Worm (Caenorhabditis elegans) whole organism, L4 larva: Measurements from ENCODE around the gene Y111B2A.1.

ENCODE experiments used
- F49E8.2 ChIP-seq: sonication (generic microtip); optimal IDR thresholded peaks from 2 replicates; lab custom pipeline; 2016; ENCODE audit warnings: missing compliant biosample characterization, mild to moderate bottlenecking, missing genetic modification characterization, borderline replicate concordance
- mdl-1 ChIP-seq, 2 experiments: fragments of 150-350 bp in 1 of 2; sonication (generic microtip) in 1 of 2; optimal IDR thresholded peaks; 2 replicates each; lab custom pipeline; 2014 to 2017; ENCODE audit warnings: missing biosample characterization in 2 of 2, missing genetic modification characterization in 2 of 2
- nhr-28 ChIP-seq: fragments of 150-350 bp; optimal IDR thresholded peaks from 2 replicates; lab custom pipeline; 2014; ENCODE audit warnings: missing biosample characterization, missing genetic modification characterization
- nhr-6 ChIP-seq: fragments of 150-350 bp; optimal IDR thresholded peaks from 2 replicates; lab custom pipeline; 2014; ENCODE audit warnings: missing biosample characterization, missing genetic modification characterization
- ztf-11 ChIP-seq: fragments of 150-350 bp; optimal IDR thresholded peaks from 2 replicates; lab custom pipeline; 2014; ENCODE audit warnings: missing biosample characterization, missing genetic modification characterization

DNA sequence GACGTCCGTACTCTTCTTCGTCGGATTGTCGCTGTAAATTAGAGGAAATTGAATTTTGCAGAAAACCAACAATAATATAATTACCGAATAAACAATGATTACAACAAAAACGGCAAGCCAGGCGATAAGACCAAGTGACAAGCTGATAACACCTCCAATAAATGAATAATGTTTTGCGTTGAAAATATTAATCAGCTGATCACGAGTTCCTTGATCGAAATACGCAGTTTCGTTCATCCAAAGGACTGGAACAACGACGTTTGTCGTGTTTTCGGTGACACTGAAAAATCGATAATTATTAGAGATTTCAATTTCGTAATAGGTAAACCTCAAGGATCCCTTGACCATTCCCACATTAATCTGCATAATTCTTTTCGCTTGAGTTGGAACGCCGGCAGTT is 41.7 kb downstream of the Y111B2A.1 start:
- TF ChIP-seq nhr-28 (peak; percentile 32), mdl-1 (tag; optimal IDR thresholded peaks at IDR 0.05; lab: Kevin White, UChicago) (no peak), ztf-11 (tag; lab: Kevin White, UChicago) (no peak), F49E8.2 (no peak), nhr-6 (tag; lab: Kevin White, UChicago) (no peak)
